Fruit fly (Drosophila melanogaster) whole organism, embryonic: ENCODE measurements around the gene Gss1.

Experiments
- Bdp1 ChIP-seq: fragments of 200-800 bp; sonication (Bioruptor generic); optimal IDR thresholded peaks from 3 replicates; lab custom pipeline; 2016; ENCODE audit warnings: missing biosample characterization, missing genetic modification characterization
- Blimp-1 ChIP-seq: fragments of 200-800 bp; sonication (Bioruptor generic); optimal IDR thresholded peaks from 3 replicates; lab custom pipeline; 2018; ENCODE audit warnings: missing biosample characterization, missing genetic modification characterization, mild to moderate bottlenecking, moderate library complexity, missing genetic modification reagents
- Bteb2 ChIP-seq: fragments of 200-800 bp; sonication (Bioruptor generic); optimal IDR thresholded peaks from 2 replicates; lab custom pipeline; 2016; ENCODE audit warnings: missing biosample characterization, missing genetic modification characterization
- CG10209 ChIP-seq: fragments of 200-800 bp; sonication (Bioruptor generic); optimal IDR thresholded peaks from 3 replicates; lab custom pipeline; 2017; ENCODE audit warnings: missing biosample characterization, mild to moderate bottlenecking, missing genetic modification characterization, missing genetic modification reagents
- CG11504 ChIP-seq: fragments of 200-800 bp; sonication (Bioruptor generic); optimal IDR thresholded peaks from 3 replicates; lab custom pipeline; 2019; ENCODE audit warnings: missing biosample characterization, mild to moderate bottlenecking, missing genetic modification characterization, moderate library complexity
- CG11695 ChIP-seq: fragments of 200-800 bp; sonication (Bioruptor generic); IDR thresholded peaks from 3 replicates; pipeline ENCODE4 v1.3.6; 2022; ENCODE audit warnings: missing biosample characterization, missing genetic modification characterization
- CG12236 ChIP-seq: fragments of 200-800 bp; sonication (Bioruptor generic); optimal IDR thresholded peaks from 2 replicates; lab custom pipeline; 2016; ENCODE audit warnings: missing biosample characterization, missing genetic modification characterization
- CG12391 ChIP-seq: fragments of 200-800 bp; sonication (Bioruptor generic); optimal IDR thresholded peaks from 3 replicates; lab custom pipeline; 2018; ENCODE audit warnings: missing biosample characterization, mild to moderate bottlenecking, missing genetic modification characterization, moderate library complexity
- CG12659 ChIP-seq: fragments of 200-800 bp; sonication (Bioruptor generic); optimal IDR thresholded peaks from 3 replicates; lab custom pipeline; 2017; ENCODE audit warnings: mild to moderate bottlenecking, missing biosample characterization, missing genetic modification reagents, missing genetic modification characterization
- CG15011 ChIP-seq: fragments of 200-800 bp; sonication (Bioruptor generic); optimal IDR thresholded peaks from 3 replicates; lab custom pipeline; 2018; ENCODE audit warnings: missing biosample characterization, mild to moderate bottlenecking, missing genetic modification characterization
- CG17802 ChIP-seq: fragments of 200-800 bp; sonication (Bioruptor generic); optimal IDR thresholded peaks from 2 replicates; lab custom pipeline; 2018; ENCODE audit warnings: missing biosample characterization, mild to moderate bottlenecking, missing genetic modification characterization, moderate library complexity
- CG2129 ChIP-seq: fragments of 200-800 bp; sonication (Bioruptor generic); IDR thresholded peaks from 2 replicates; pipeline ENCODE4 v1.3.6; 2022; ENCODE audit warnings: missing biosample characterization, missing genetic modification characterization; ENCODE audit not compliant: partially characterized antibody
- CG2875 ChIP-seq: fragments of 200-800 bp; sonication (Bioruptor generic); optimal IDR thresholded peaks from 2 replicates; lab custom pipeline; 2017; ENCODE audit warnings: missing biosample characterization, mild to moderate bottlenecking, missing genetic modification characterization, missing genetic modification reagents
- CG31224 ChIP-seq: fragments of 200-800 bp; sonication (Bioruptor generic); IDR thresholded peaks from 2 replicates; pipeline ENCODE4 v1.3.6; 2022; ENCODE audit warnings: missing biosample characterization, missing genetic modification characterization
- CG31365 ChIP-seq: fragments of 200-800 bp; sonication (Bioruptor generic); optimal IDR thresholded peaks from 2 replicates; lab custom pipeline; 2018; ENCODE audit warnings: missing biosample characterization, mild to moderate bottlenecking, missing genetic modification characterization
- CG32532 ChIP-seq: fragments of 200-800 bp; sonication (Bioruptor generic); IDR thresholded peaks from 2 replicates; pipeline ENCODE4 v1.3.6; 2022; ENCODE audit warnings: missing biosample characterization, missing genetic modification characterization
- CG3726 ChIP-seq: fragments of 200-800 bp; sonication (Bioruptor generic); IDR thresholded peaks from 3 replicates; pipeline ENCODE4, ENCODE4 v1.3.6; 2022; ENCODE audit warnings: missing biosample characterization, missing genetic modification characterization
- CG4360 ChIP-seq: fragments of 200-800 bp; sonication (Bioruptor generic); IDR thresholded peaks from 2 replicates; pipeline ENCODE4 v1.3.6; 2022; ENCODE audit warnings: missing biosample characterization, missing genetic modification characterization
- CG4617 ChIP-seq: fragments of 200-800 bp; sonication (Bioruptor generic); optimal IDR thresholded peaks from 3 replicates; lab custom pipeline; 2016; ENCODE audit warnings: missing biosample characterization, missing genetic modification characterization, borderline replicate concordance
- CG4854 ChIP-seq: fragments of 200-800 bp; sonication (Bioruptor generic); optimal IDR thresholded peaks from 2 replicates; lab custom pipeline; 2016; ENCODE audit warnings: missing biosample characterization, missing genetic modification characterization, inconsistent platforms
- CG5245 ChIP-seq: fragments of 200-800 bp; sonication (Bioruptor generic); optimal IDR thresholded peaks from 3 replicates; lab custom pipeline; 2016; ENCODE audit warnings: missing biosample characterization, missing genetic modification characterization
- CG5953 ChIP-seq: fragments of 200-800 bp; sonication (Bioruptor generic); IDR thresholded peaks from 2 replicates; pipeline ENCODE4 v1.3.6; 2022; ENCODE audit warnings: missing biosample characterization, missing genetic modification characterization
- CHES-1-like ChIP-seq: fragments of 200-800 bp; sonication (Bioruptor generic); optimal IDR thresholded peaks from 2 replicates; lab custom pipeline; 2016; ENCODE audit warnings: missing biosample characterization, missing genetic modification characterization
- Dll ChIP-seq: fragments of 200-800 bp; sonication (Bioruptor generic); IDR thresholded peaks from 4 replicates; pipeline ENCODE4 v1.3.6; 2022; ENCODE audit warnings: missing biosample characterization, missing genetic modification characterization; ENCODE audit not compliant: partially characterized antibody
- Doc2 ChIP-seq: fragments of 200-800 bp; sonication (Bioruptor generic); IDR thresholded peaks from 2 replicates; pipeline ENCODE4 v1.3.6; 2022; ENCODE audit warnings: missing biosample characterization, missing genetic modification characterization
- Fer3 ChIP-seq: fragments of 200-800 bp; sonication (Bioruptor generic); optimal IDR thresholded peaks from 2 replicates; lab custom pipeline; 2018; ENCODE audit warnings: missing biosample characterization, mild to moderate bottlenecking, missing genetic modification characterization, moderate library complexity
- HLH4C ChIP-seq: fragments of 200-800 bp; sonication (Bioruptor generic); IDR thresholded peaks from 3 replicates; pipeline ENCODE4 v1.3.6; 2022; ENCODE audit warnings: missing biosample characterization, missing genetic modification characterization; ENCODE audit not compliant: partially characterized antibody
- HmgD ChIP-seq: fragments of 200-800 bp; sonication (Bioruptor generic); optimal IDR thresholded peaks from 3 replicates; lab custom pipeline; 2016; ENCODE audit warnings: missing biosample characterization, missing genetic modification characterization
- MESR4 ChIP-seq: fragments of 200-800 bp; sonication (Bioruptor generic); optimal IDR thresholded peaks from 2 replicates; lab custom pipeline; 2018; ENCODE audit warnings: missing biosample characterization, mild to moderate bottlenecking, missing genetic modification characterization, moderate library complexity
- Scr ChIP-seq: fragments of 200-800 bp; sonication (Bioruptor generic); IDR thresholded peaks from 2 replicates; pipeline ENCODE4 v1.3.6; 2022; ENCODE audit warnings: missing biosample characterization, missing genetic modification characterization; ENCODE audit not compliant: partially characterized antibody
- Spps ChIP-seq: fragments of 200-800 bp; sonication (Bioruptor generic); optimal IDR thresholded peaks from 2 replicates; lab custom pipeline; 2018; ENCODE audit warnings: missing biosample characterization, mild to moderate bottlenecking, missing genetic modification characterization
- Ssrp ChIP-seq: fragments of 200-800 bp; sonication (Bioruptor generic); optimal IDR thresholded peaks from 2 replicates; lab custom pipeline; 2018; ENCODE audit warnings: missing biosample characterization, mild to moderate bottlenecking, missing genetic modification characterization, moderate library complexity
- az2 ChIP-seq: fragments of 200-800 bp; sonication (Bioruptor generic); optimal IDR thresholded peaks from 3 replicates; lab custom pipeline; 2016; ENCODE audit warnings: missing biosample characterization, missing genetic modification characterization
- bcd ChIP-seq: fragments of 200-800 bp; sonication (Bioruptor generic); optimal IDR thresholded peaks from 2 replicates; lab custom pipeline; 2017; ENCODE audit warnings: missing biosample characterization, mild to moderate bottlenecking, missing genetic modification characterization
- btn ChIP-seq: fragments of 200-800 bp; sonication (Bioruptor generic); optimal IDR thresholded peaks from 2 replicates; lab custom pipeline; 2016; ENCODE audit warnings: missing biosample characterization, missing genetic modification characterization
- cas ChIP-seq: fragments of 200-800 bp; sonication (Bioruptor generic); IDR thresholded peaks from 2 replicates; pipeline ENCODE4 v1.3.6; 2022; ENCODE audit warnings: missing biosample characterization, missing genetic modification characterization
- chinmo ChIP-seq: fragments of 200-800 bp; sonication (Bioruptor generic); IDR thresholded peaks from 4 replicates; pipeline ENCODE4 v1.3.6; 2022; ENCODE audit warnings: missing biosample characterization, missing genetic modification characterization; ENCODE audit not compliant: partially characterized antibody
- grn ChIP-seq: fragments of 200-800 bp; sonication (Bioruptor generic); optimal IDR thresholded peaks from 3 replicates; lab custom pipeline; 2017; ENCODE audit warnings: missing biosample characterization, missing genetic modification characterization
- gt ChIP-seq: fragments of 200-800 bp; sonication (Bioruptor generic); IDR thresholded peaks from 2 replicates; pipeline ENCODE4 v1.3.6; 2022; ENCODE audit warnings: missing biosample characterization, missing genetic modification characterization
- ham ChIP-seq: fragments of 200-800 bp; sonication (Bioruptor generic); IDR thresholded peaks from 2 replicates; pipeline ENCODE4 v1.3.6; 2022; ENCODE audit warnings: missing biosample characterization, missing genetic modification characterization
- klu ChIP-seq: fragments of 200-800 bp; sonication (Bioruptor generic); IDR thresholded peaks from 2 replicates; pipeline ENCODE4 v1.3.6; 2022; ENCODE audit warnings: missing biosample characterization, missing genetic modification characterization
- lov ChIP-seq, 2 experiments: fragments of 200-800 bp in 1 of 2; fragments of >200 bp in 1 of 2; sonication (Bioruptor generic) in 1 of 2; IDR thresholded peaks in 1 of 2; optimal IDR thresholded peaks in 1 of 2; 2 replicates in 1 of 2; 3 replicates in 1 of 2; pipeline versions ENCODE4 v1.3.6 to Lab custom; 2017 to 2022; ENCODE audit warnings: missing biosample characterization in 1 of 2, missing genetic modification characterization in 1 of 2
- maf-S ChIP-seq: fragments of 200-800 bp; sonication (Bioruptor generic); optimal IDR thresholded peaks from 2 replicates; lab custom pipeline; 2016; ENCODE audit warnings: missing biosample characterization, missing genetic modification characterization
- sens ChIP-seq: fragments of 200-800 bp; sonication (Bioruptor generic); peaks from one replicate; lab custom pipeline; 2016; ENCODE audit warnings: missing biosample characterization, missing genetic modification characterization
- so ChIP-seq: fragments of 200-800 bp; sonication (Bioruptor generic); IDR thresholded peaks from 3 replicates; pipeline ENCODE4 v1.3.6; 2022; ENCODE audit warnings: missing biosample characterization, missing genetic modification characterization
- stc ChIP-seq: fragments of 200-800 bp; sonication (Bioruptor generic); IDR thresholded peaks from 2 replicates; pipeline ENCODE4 v1.3.6; 2022; ENCODE audit warnings: missing biosample characterization, missing genetic modification characterization
- tll ChIP-seq, 2 experiments: fragments of 200-800 bp in 1 of 2; fragments of >200 bp in 1 of 2; sonication (Bioruptor generic) in 1 of 2; optimal IDR thresholded peaks; 2 replicates each; lab custom pipeline; 2017 to 2019; ENCODE audit warnings: missing biosample characterization in 2 of 2, missing genetic modification characterization in 2 of 2, mild to moderate bottlenecking in 1 of 2, moderate library complexity in 1 of 2
- tna ChIP-seq: fragments of 200-800 bp; sonication (Bioruptor generic); IDR thresholded peaks from 2 replicates; pipeline ENCODE4 v1.3.6; 2022; ENCODE audit warnings: missing biosample characterization, missing genetic modification characterization; ENCODE audit not compliant: partially characterized antibody
- trh ChIP-seq: fragments of 200-800 bp; sonication (Bioruptor generic); optimal IDR thresholded peaks from 2 replicates; lab custom pipeline; 2016; ENCODE audit warnings: missing biosample characterization, missing genetic modification characterization
- unc-4 ChIP-seq: fragments of 200-800 bp; sonication (Bioruptor generic); IDR thresholded peaks from 2 replicates; pipeline ENCODE4 v1.3.6; 2022; ENCODE audit warnings: missing biosample characterization, missing genetic modification characterization; ENCODE audit not compliant: partially characterized antibody

The Gss1 gene

dm6 chrX:17860711-17861110 is 28.6 kb upstream of the Gss1 start, which contains the start of the genes Arp8 and CG6769 (continued):
- peak; percentile 27; the same call in 1 of the 2 replicates for TF ChIP-seq CG4360
- no peak for TF ChIP-seq trh (GFP tag; lab: Kevin White, UChicago)
- no peak for TF ChIP-seq CG3726 (GFP tag; lab: Robert Waterston, UW)
- TF ChIP-seq MESR4: no peak
- TF ChIP-seq unc-4 (GFP tag; lab: Robert Waterston, UW): 0 out of 2 replicates have a peak, but pooled peaks have one; percentile 18
- no peak for TF ChIP-seq CG31224
- peak; percentile 28 for TF ChIP-seq CG4617 (GFP tag; lab: Kevin White, UChicago)
- TF ChIP-seq CG15011 (GFP tag; lab: Kevin White, UChicago): no peak
- TF ChIP-seq CG4854 (GFP tag; lab: Kevin White, UChicago): no peak
- TF ChIP-seq CG32532: no peak
- no peak for TF ChIP-seq chinmo (GFP tag; lab: Robert Waterston, UW)
- TF ChIP-seq Doc2 (GFP tag; lab: Robert Waterston, UW): no peak
- no peak for TF ChIP-seq HmgD (GFP tag; lab: Kevin White, UChicago)
- TF ChIP-seq maf-S (GFP tag; lab: Kevin White, UChicago): no peak
- TF ChIP-seq CG12391 (tag; lab: Kevin White, UChicago): peak; percentile 55
- TF ChIP-seq Dll (GFP tag; lab: Robert Waterston, UW): no peak
- no peak for TF ChIP-seq Bdp1 (GFP tag; lab: Kevin White, UChicago)
- no peak for TF ChIP-seq tna (GFP tag; lab: Robert Waterston, UW)
- TF ChIP-seq CG12659 (GFP tag; lab: Kevin White, UChicago): peak; percentile 32
- TF ChIP-seq klu: no peak
- no peak for TF ChIP-seq lov (optimal IDR thresholded peaks at IDR 0.05; lab: Kevin White, UChicago)
- TF ChIP-seq lov (GFP tag; IDR thresholded peaks at IDR 0.05; lab: Robert Waterston, UW): no peak
- no peak for TF ChIP-seq CG12236
- no peak for TF ChIP-seq Scr
- no peak for TF ChIP-seq ham
- TF ChIP-seq CG5245: no peak
- TF ChIP-seq CG10209: no peak
- no peak for TF ChIP-seq CG2875 (GFP tag; lab: Kevin White, UChicago)
- TF ChIP-seq tll (GFP tag; optimal IDR thresholded peaks at IDR 0.05; lab: Kevin White, UChicago): no peak
- no peak for TF ChIP-seq cas (GFP tag; lab: Robert Waterston, UW)
- no peak for TF ChIP-seq CG2129 (GFP tag; lab: Robert Waterston, UW)
- no peak for TF ChIP-seq CG5953
- no peak for TF ChIP-seq so (GFP tag; lab: Robert Waterston, UW)
- TF ChIP-seq Bteb2 (GFP tag; lab: Kevin White, UChicago): no peak
- TF ChIP-seq Spps: no peak
- peak; percentile 58 for TF ChIP-seq sens (GFP tag; lab: Kevin White, UChicago)
- no peak for TF ChIP-seq CHES-1-like
- TF ChIP-seq gt: no peak
- no peak for TF ChIP-seq az2 (GFP tag; lab: Kevin White, UChicago)
- no peak for TF ChIP-seq bcd (GFP tag; lab: Kevin White, UChicago)
- TF ChIP-seq Ssrp (tag; lab: Kevin White, UChicago): no peak
- TF ChIP-seq HLH4C (GFP tag; lab: Robert Waterston, UW): no peak
- no peak for TF ChIP-seq CG11504 (tag; lab: Kevin White, UChicago)
- TF ChIP-seq btn (GFP tag; lab: Kevin White, UChicago): no peak
- TF ChIP-seq Fer3: no peak
- TF ChIP-seq CG17802 (tag; lab: Kevin White, UChicago): no peak
- no peak for TF ChIP-seq stc (GFP tag; lab: Robert Waterston, UW)
- TF ChIP-seq Blimp-1 (GFP tag; lab: Kevin White, UChicago): no peak
- TF ChIP-seq grn: no peak
- TF ChIP-seq CG11695 (GFP tag; lab: Robert Waterston, UW): no peak
- TF ChIP-seq CG31365 (tag; lab: Kevin White, UChicago): no peak
